Fruit fly (Drosophila melanogaster) whole organism, embryonic: ENCODE results near the gene hyd.

ENCODE experiments used
- Atf-2 ChIP-seq: fragments of 200-800 bp; sonication (Bioruptor generic); optimal IDR thresholded peaks from 2 replicates; lab custom pipeline; 2016; ENCODE audit warnings: missing biosample characterization, missing genetic modification characterization
- BtbVII ChIP-seq: fragments of 200-800 bp; sonication (Bioruptor generic); optimal IDR thresholded peaks from 3 replicates; lab custom pipeline; 2017; ENCODE audit warnings: missing biosample characterization, mild to moderate bottlenecking, missing genetic modification characterization
- CG11560 ChIP-seq: fragments of 200-800 bp; sonication (Bioruptor generic); IDR thresholded peaks from 3 replicates; pipeline ENCODE4 v1.3.6; 2022; ENCODE audit warnings: missing biosample characterization, missing genetic modification characterization
- CG11696 ChIP-seq: fragments of 200-800 bp; sonication (Bioruptor generic); IDR thresholded peaks from 2 replicates; pipeline ENCODE4 v1.3.6; 2022; ENCODE audit warnings: missing biosample characterization, missing genetic modification characterization
- CG12769 ChIP-seq: fragments of 200-800 bp; sonication (Bioruptor generic); optimal IDR thresholded peaks from 2 replicates; lab custom pipeline; 2019; ENCODE audit warnings: missing biosample characterization, mild to moderate bottlenecking, missing genetic modification characterization, moderate library complexity
- CG14441 ChIP-seq: fragments of 200-800 bp; sonication (Bioruptor generic); IDR thresholded peaks from 2 replicates; pipeline ENCODE4 v1.3.6; 2022; ENCODE audit warnings: missing biosample characterization, missing genetic modification characterization
- CG1529 ChIP-seq: fragments of 200-800 bp; sonication (Bioruptor generic); optimal IDR thresholded peaks from 3 replicates; lab custom pipeline; 2018; ENCODE audit warnings: missing biosample characterization, missing genetic modification characterization
- CG1792 ChIP-seq: fragments of 200-800 bp; sonication (Bioruptor generic); optimal IDR thresholded peaks from 2 replicates; lab custom pipeline; 2016; ENCODE audit warnings: missing biosample characterization, missing genetic modification characterization
- CG42726 ChIP-seq: fragments of 200-800 bp; sonication (Bioruptor generic); IDR thresholded peaks from 2 replicates; pipeline ENCODE4 v1.3.6; 2022; ENCODE audit warnings: missing biosample characterization, missing genetic modification characterization; ENCODE audit not compliant: partially characterized antibody
- CG4328 ChIP-seq: fragments of 200-800 bp; sonication (Bioruptor generic); optimal IDR thresholded peaks from 3 replicates; lab custom pipeline; 2017; ENCODE audit warnings: missing biosample characterization, missing genetic modification reagents, missing genetic modification characterization
- CG6791 ChIP-seq: fragments of 200-800 bp; sonication (Bioruptor generic); IDR thresholded peaks from 3 replicates; pipeline ENCODE4 v1.3.6; 2022; ENCODE audit warnings: missing biosample characterization, missing genetic modification characterization; ENCODE audit not compliant: partially characterized antibody
- CG7786 ChIP-seq: fragments of 200-800 bp; sonication (Bioruptor generic); optimal IDR thresholded peaks from 2 replicates; lab custom pipeline; 2016; ENCODE audit warnings: missing biosample characterization, missing genetic modification characterization
- Dad ChIP-seq: fragments of 200-800 bp; sonication (Bioruptor generic); optimal IDR thresholded peaks from 3 replicates; lab custom pipeline; 2016; ENCODE audit warnings: missing biosample characterization, missing genetic modification characterization
- Dip3 ChIP-seq: fragments of 200-800 bp; sonication (Bioruptor generic); optimal IDR thresholded peaks from 3 replicates; lab custom pipeline; 2016; ENCODE audit warnings: missing biosample characterization, missing genetic modification characterization
- Doc3 ChIP-seq: fragments of 200-800 bp; sonication (Bioruptor generic); IDR thresholded peaks from 3 replicates; pipeline ENCODE4 v1.3.6; 2022; ENCODE audit warnings: missing biosample characterization, missing genetic modification characterization; ENCODE audit not compliant: partially characterized antibody
- Dref ChIP-seq: fragments of 200-800 bp; sonication (Bioruptor generic); IDR thresholded peaks from 2 replicates; pipeline ENCODE4 v1.3.6; 2022; ENCODE audit warnings: missing biosample characterization, missing genetic modification characterization
- Fer2 ChIP-seq: fragments of 200-800 bp; sonication (Bioruptor generic); optimal IDR thresholded peaks from 2 replicates; lab custom pipeline; 2018; ENCODE audit warnings: missing biosample characterization, mild to moderate bottlenecking, missing genetic modification characterization, moderate library complexity
- HLH3B ChIP-seq: fragments of 200-800 bp; sonication (Bioruptor generic); IDR thresholded peaks from 2 replicates; pipeline ENCODE4 v1.3.6; 2022; ENCODE audit warnings: missing biosample characterization, missing genetic modification characterization
- Hr3 ChIP-seq: fragments of 200-800 bp; sonication (Bioruptor generic); optimal IDR thresholded peaks from 3 replicates; lab custom pipeline; 2016; ENCODE audit warnings: missing biosample characterization, missing genetic modification characterization
- Myb ChIP-seq: fragments of 200-800 bp; sonication (Bioruptor generic); optimal IDR thresholded peaks from 2 replicates; lab custom pipeline; 2016; ENCODE audit warnings: missing biosample characterization, missing genetic modification characterization
- Pdp1 ChIP-seq, 2 experiments: fragments of 200-800 bp; sonication (Bioruptor generic); optimal IDR thresholded peaks; 3 replicates each; lab custom pipeline; 2016; ENCODE audit warnings: missing biosample characterization in 2 of 2, missing genetic modification characterization in 2 of 2, mild to moderate bottlenecking in 1 of 2, moderate library complexity in 1 of 2
- Sox100B ChIP-seq: fragments of 200-800 bp; sonication (Bioruptor generic); optimal IDR thresholded peaks from 3 replicates; lab custom pipeline; 2018; ENCODE audit warnings: missing biosample characterization, mild to moderate bottlenecking, missing genetic modification characterization
- Sry-β ChIP-seq: fragments of 200-800 bp; sonication (Bioruptor generic); optimal IDR thresholded peaks from 2 replicates; lab custom pipeline; 2018; ENCODE audit warnings: missing biosample characterization, mild to moderate bottlenecking, missing genetic modification characterization, moderate library complexity
- Taf1 ChIP-seq: fragments of 200-800 bp; sonication (Bioruptor generic); IDR thresholded peaks from 2 replicates; pipeline ENCODE4 v1.3.6; 2022; ENCODE audit warnings: missing biosample characterization, missing genetic modification characterization
- Trl ChIP-seq, 3 experiments: fragments of >200 bp in 2 of 3; fragments of 200-800 bp in 1 of 3; sonication (Bioruptor generic) in 1 of 3; optimal IDR thresholded peaks; 2 replicates in 1 of 3; 3 replicates in 2 of 3; lab custom pipeline; 2016 to 2017; ENCODE audit warnings: missing biosample characterization in 1 of 3, missing genetic modification characterization in 1 of 3
- ato ChIP-seq: fragments of 200-800 bp; sonication (Bioruptor generic); IDR thresholded peaks from 2 replicates; pipeline ENCODE4 v1.3.6; 2022; ENCODE audit warnings: missing biosample characterization, missing genetic modification characterization; ENCODE audit not compliant: partially characterized antibody
- bbx ChIP-seq: fragments of 200-800 bp; sonication (Bioruptor generic); IDR thresholded peaks from 2 replicates; pipeline ENCODE4 v1.3.6; 2022; ENCODE audit warnings: missing biosample characterization, missing genetic modification characterization; ENCODE audit not compliant: partially characterized antibody
- bsh ChIP-seq, 2 experiments: fragments of 200-800 bp; sonication (Bioruptor generic); optimal IDR thresholded peaks; 2 replicates each; lab custom pipeline; 2017 to 2018; ENCODE audit warnings: mild to moderate bottlenecking in 2 of 2, missing biosample characterization in 2 of 2, missing genetic modification characterization in 2 of 2, moderate library complexity in 1 of 2
- chinmo ChIP-seq: fragments of 200-800 bp; sonication (Bioruptor generic); IDR thresholded peaks from 4 replicates; pipeline ENCODE4 v1.3.6; 2022; ENCODE audit warnings: missing biosample characterization, missing genetic modification characterization; ENCODE audit not compliant: partially characterized antibody
- chn ChIP-seq: fragments of 200-800 bp; sonication (Bioruptor generic); optimal IDR thresholded peaks from 2 replicates; lab custom pipeline; 2016; ENCODE audit warnings: missing biosample characterization, missing genetic modification characterization
- ci ChIP-seq: fragments of 200-800 bp; sonication (Bioruptor generic); IDR thresholded peaks from 3 replicates; pipeline ENCODE4 v1.3.6; 2022; ENCODE audit warnings: missing biosample characterization, missing genetic modification characterization
- dmrt11E ChIP-seq: fragments of 200-800 bp; sonication (Bioruptor generic); optimal IDR thresholded peaks from 3 replicates; lab custom pipeline; 2018; ENCODE audit warnings: missing biosample characterization, mild to moderate bottlenecking, missing genetic modification characterization, moderate library complexity
- exex ChIP-seq: fragments of 200-800 bp; sonication (Bioruptor generic); optimal IDR thresholded peaks from 4 replicates; lab custom pipeline; 2018; ENCODE audit warnings: missing biosample characterization, mild to moderate bottlenecking, missing genetic modification characterization, moderate library complexity
- fd96Cb ChIP-seq: fragments of 200-800 bp; sonication (Bioruptor generic); optimal IDR thresholded peaks from 2 replicates; lab custom pipeline; 2018; ENCODE audit warnings: missing biosample characterization, mild to moderate bottlenecking, missing genetic modification characterization, moderate library complexity
- gfzf ChIP-seq: fragments of 200-800 bp; sonication (Bioruptor generic); optimal IDR thresholded peaks from 2 replicates; lab custom pipeline; 2016; ENCODE audit warnings: missing biosample characterization, mild to moderate bottlenecking, missing genetic modification characterization, moderate library complexity
- her ChIP-seq: fragments of 200-800 bp; sonication (Bioruptor generic); optimal IDR thresholded peaks from 2 replicates; lab custom pipeline; 2016; ENCODE audit warnings: missing biosample characterization, missing genetic modification characterization
- klu ChIP-seq: fragments of 200-800 bp; sonication (Bioruptor generic); IDR thresholded peaks from 2 replicates; pipeline ENCODE4 v1.3.6; 2022; ENCODE audit warnings: missing biosample characterization, missing genetic modification characterization
- lab ChIP-seq: fragments of 200-800 bp; sonication (Bioruptor generic); optimal IDR thresholded peaks from 3 replicates; lab custom pipeline; 2017; ENCODE audit warnings: missing biosample characterization, missing genetic modification characterization, mild to moderate bottlenecking, moderate library complexity, missing genetic modification reagents
- lbe ChIP-seq: fragments of 200-800 bp; sonication (Bioruptor generic); optimal IDR thresholded peaks from 2 replicates; lab custom pipeline; 2016; ENCODE audit warnings: missing biosample characterization, mild to moderate bottlenecking, missing genetic modification characterization
- lola ChIP-seq, 3 experiments: fragments of >200 bp in 2 of 3; fragments of 200-800 bp in 1 of 3; sonication (Bioruptor generic) in 1 of 3; optimal IDR thresholded peaks; 2 replicates each; lab custom pipeline; 2017 to 2019; ENCODE audit warnings: missing biosample characterization in 3 of 3, missing genetic modification characterization in 3 of 3, mild to moderate bottlenecking in 1 of 3, moderate library complexity in 1 of 3
- luna ChIP-seq: fragments of 200-800 bp; sonication (Bioruptor generic); optimal IDR thresholded peaks from 2 replicates; lab custom pipeline; 2016; ENCODE audit warnings: missing biosample characterization, missing genetic modification characterization
- nerfin-1 ChIP-seq: fragments of 200-800 bp; sonication (Bioruptor generic); optimal IDR thresholded peaks from 3 replicates; lab custom pipeline; 2019; ENCODE audit warnings: missing biosample characterization, mild to moderate bottlenecking, missing genetic modification characterization, moderate library complexity
- onecut ChIP-seq: fragments of 200-800 bp; sonication (Bioruptor generic); IDR thresholded peaks from 2 replicates; pipeline ENCODE4 v1.3.6; 2022; ENCODE audit warnings: missing biosample characterization, missing genetic modification characterization
- pzg ChIP-seq: fragments of 200-800 bp; sonication (Bioruptor generic); optimal IDR thresholded peaks from 3 replicates; lab custom pipeline; 2018; ENCODE audit warnings: missing biosample characterization, mild to moderate bottlenecking, missing genetic modification characterization, moderate library complexity
- so ChIP-seq: fragments of 200-800 bp; sonication (Bioruptor generic); IDR thresholded peaks from 3 replicates; pipeline ENCODE4 v1.3.6; 2022; ENCODE audit warnings: missing biosample characterization, missing genetic modification characterization
- tin ChIP-seq: fragments of 200-800 bp; sonication (Bioruptor generic); optimal IDR thresholded peaks from 3 replicates; lab custom pipeline; 2016; ENCODE audit warnings: missing biosample characterization, missing genetic modification characterization
- trem ChIP-seq: fragments of 200-800 bp; optimal IDR thresholded peaks from 3 replicates; lab custom pipeline; 2019; ENCODE audit warnings: missing biosample characterization, mild to moderate bottlenecking, missing genetic modification characterization, moderate library complexity

hyd gene

dm6 chr3R:9747272-9747874, 22.0 kb upstream of the hyd start, which contains the start of gene CG12948 (continued):
- TF ChIP-seq onecut (GFP tag; lab: Robert Waterston, UW) (0 out of 2 replicates have a peak, but pooled peaks have one; percentile 19), so (GFP tag; lab: Robert Waterston, UW) (peak; percentile 26; the same call in 1 of the 3 replicates), Fer2 (tag; lab: Kevin White, UChicago) (peak; percentile 55), Atf-2 (GFP tag; lab: Kevin White, UChicago) (peak; percentile 22), Doc3 (peak; percentile 98), CG11560 (tag; lab: Robert Waterston, UW) (peak; percentile 44; the same call in 1 of the 3 replicates), Dref (peak; percentile 56), CG6791 (peak; percentile 72), Sox100B (GFP tag; lab: Kevin White, UChicago) (no peak), dmrt11E (tag; lab: Kevin White, UChicago) (peak; percentile 46), Sry-β (GFP tag; lab: Kevin White, UChicago) (peak; percentile 90), Pdp1 (GFP tag; optimal IDR thresholded peaks at IDR 0.05; lab: Kevin White, UChicago) (peak; percentile 36 to 83), CG12769 (tag; lab: Kevin White, UChicago) (peak; percentile 56), pzg (GFP tag; lab: Kevin White, UChicago) (peak; percentile 23), CG7786 (GFP tag; lab: Kevin White, UChicago) (peak; percentile 36), Hr3 (GFP tag; lab: Kevin White, UChicago) (peak; percentile 22), CG42726 (GFP tag; lab: Robert Waterston, UW) (0 out of 2 replicates have a peak, but pooled peaks have one; percentile 19), Taf1 (GFP tag; lab: Robert Waterston, UW) (0 out of 2 replicates have a peak, but pooled peaks have one; percentile 15), chn (GFP tag; lab: Kevin White, UChicago) (peak; percentile 21), CG1792 (GFP tag; lab: Kevin White, UChicago) (peak; percentile 16), luna (no peak), CG1529 (peak; percentile 13), Dip3 (GFP tag; lab: Kevin White, UChicago) (peak; percentile 45), her (peak; percentile 41), CG14441 (GFP tag; lab: Robert Waterston, UW) (0 out of 2 replicates have a peak, but pooled peaks have one; percentile 10), exex (tag; lab: Kevin White, UChicago) (no peak), gfzf (no peak), trem (tag; lab: Kevin White, UChicago) (peak; percentile 56), BtbVII (GFP tag; lab: Kevin White, UChicago) (peak; percentile 32), bsh (GFP tag; optimal IDR thresholded peaks at IDR 0.05; lab: Kevin White, UChicago) (peak in 1 of 2 experiments; percentile 45), HLH3B (GFP tag; lab: Robert Waterston, UW) (0 out of 2 replicates have a peak, but pooled peaks have one; percentile 16), nerfin-1 (tag; lab: Kevin White, UChicago) (peak; percentile 49), lola (GFP tag; optimal IDR thresholded peaks at IDR 0.05; lab: Kevin White, UChicago) (peak in 1 of 3 experiments; percentile 63), Myb (peak; percentile 7), lbe (GFP tag; lab: Kevin White, UChicago) (peak; percentile 64), ato (GFP tag; lab: Robert Waterston, UW) (peak; percentile 63; the same call in 1 of the 2 replicates), bbx (GFP tag; lab: Robert Waterston, UW) (peak; percentile 75), tin (GFP tag; lab: Kevin White, UChicago) (peak; percentile 50), fd96Cb (tag; lab: Kevin White, UChicago) (peak; percentile 3), lab (GFP tag; lab: Kevin White, UChicago) (no peak), Dad (GFP tag; lab: Kevin White, UChicago) (peak; percentile 53), CG11696 (no peak), chinmo (peak; percentile 90), CG4328 (GFP tag; lab: Kevin White, UChicago) (no peak), klu (GFP tag; lab: Robert Waterston, UW) (peak; percentile 56; the same call in 1 of the 2 replicates), Trl (optimal IDR thresholded peaks at IDR 0.05; lab: Kevin White, UChicago) (no peak), Trl (GFP tag; optimal IDR thresholded peaks at IDR 0.05; lab: Kevin White, UChicago) (peak; percentile 52), ci (peak; percentile 47; the same call in 1 of the 3 replicates)
